Fruit fly (Drosophila melanogaster): Measurements from ENCODE around the gene CG8086.

The CG8086 gene

DNA sequence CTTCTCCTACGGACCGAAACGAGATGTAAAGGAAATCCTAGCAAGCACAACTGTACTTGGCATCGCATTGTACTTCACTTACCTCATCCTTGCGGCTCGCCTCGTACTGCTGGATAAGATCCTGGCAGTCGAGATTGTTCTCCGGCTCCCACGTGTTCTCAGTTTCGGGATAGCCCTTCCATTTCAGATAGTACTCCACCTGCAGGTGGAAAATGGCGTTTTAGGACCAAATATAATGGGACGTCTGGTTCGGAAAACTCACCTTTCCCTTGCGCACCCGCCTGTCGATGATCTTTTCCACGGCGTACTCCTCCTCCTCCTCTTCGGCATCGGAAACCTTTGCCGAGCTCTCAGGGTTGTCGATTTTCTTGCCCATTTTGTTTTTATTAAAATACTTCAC lies 46.8 kb downstream of the CG8086 start:
- TF ChIP-seq noc (tag; optimal IDR thresholded peaks at IDR 0.05), result no peak

DNA sequence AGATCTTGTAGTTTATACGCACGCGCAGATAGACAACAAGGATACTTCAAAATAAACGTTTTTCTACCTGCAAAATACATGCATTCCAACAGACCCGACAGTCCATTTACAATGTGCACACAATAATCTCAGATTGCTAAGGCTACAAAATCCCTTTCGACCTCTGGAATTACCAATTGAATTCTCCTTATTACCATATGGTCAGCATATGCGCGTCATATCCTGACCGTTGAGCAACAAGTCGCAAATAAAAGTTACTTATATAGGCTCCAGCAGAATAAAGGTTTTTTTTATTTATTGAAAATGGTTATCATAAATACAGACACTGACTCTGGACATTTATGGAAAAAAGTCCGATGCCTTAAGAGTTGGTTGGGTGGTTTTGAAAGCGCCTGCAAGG lies 47.9 kb downstream of the CG8086 start:
- no peak for TF ChIP-seq noc (tag; optimal IDR thresholded peaks at IDR 0.05)

DNA sequence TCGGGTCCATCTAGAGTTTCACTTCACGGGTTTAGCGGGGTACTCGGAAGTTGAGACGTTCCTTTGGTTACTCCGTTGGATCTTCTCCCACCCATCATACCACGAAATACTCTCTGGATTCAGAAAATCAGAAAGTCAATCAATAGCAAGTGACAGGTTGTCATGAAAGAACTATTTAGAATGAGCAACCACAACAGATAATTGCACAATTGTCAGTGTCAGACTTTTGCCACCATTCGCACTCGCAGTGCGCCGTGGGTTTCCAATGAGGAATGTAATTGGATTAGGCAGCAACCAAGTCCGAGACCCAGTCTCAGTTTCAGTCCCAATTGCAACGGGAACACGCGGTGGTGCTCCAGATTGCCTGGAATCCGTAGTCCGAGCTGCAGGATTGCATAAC lies 51.4 kb downstream of the CG8086 start, which contains the start of gene CG8419:
TSS of gene CG8419 (plus strand) at position 301 of the 400 bp plus-strand sequence.
- no peak for TF ChIP-seq noc (tag; optimal IDR thresholded peaks at IDR 0.05)

DNA sequence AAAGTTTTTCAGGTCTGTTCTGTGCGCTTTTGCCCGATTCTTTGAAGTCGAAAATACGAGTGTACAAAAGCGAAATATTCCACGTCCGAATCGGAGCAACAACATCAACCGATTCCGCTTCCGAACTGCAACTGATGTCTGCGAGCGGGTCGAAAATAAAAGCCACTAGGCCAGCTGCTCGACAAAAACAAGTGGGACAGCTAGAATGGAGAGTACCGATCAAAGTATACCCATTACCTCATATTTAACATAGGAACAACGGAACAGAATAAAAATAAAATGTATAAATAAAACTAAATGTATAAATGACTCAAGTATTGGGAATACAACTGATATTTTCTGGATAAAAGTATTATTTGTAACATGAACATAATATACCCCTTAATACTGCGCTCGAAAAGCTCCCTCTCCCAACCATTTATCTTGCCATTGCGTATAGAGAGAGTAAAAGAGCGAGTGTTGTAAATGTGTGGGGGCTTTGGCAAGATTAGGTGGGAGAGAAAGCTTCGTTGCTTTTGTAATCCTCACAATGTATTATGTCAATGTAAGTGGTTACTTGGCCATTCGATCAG lies 52.2 kb downstream of the CG8086 start, which contains the start of gene SLC5A11:
TSS of gene SLC5A11 (minus strand) at position 137 of the 572 bp plus-strand sequence.
- TF ChIP-seq noc (tag; optimal IDR thresholded peaks at IDR 0.05), result peak; percentile 98

- TF ChIP-seq noc (tag; optimal IDR thresholded peaks at IDR 0.05), result no peak
Observed at dm6 chr2L:8204366-8204765, 52.9 kb downstream of the CG8086 start.

DNA sequence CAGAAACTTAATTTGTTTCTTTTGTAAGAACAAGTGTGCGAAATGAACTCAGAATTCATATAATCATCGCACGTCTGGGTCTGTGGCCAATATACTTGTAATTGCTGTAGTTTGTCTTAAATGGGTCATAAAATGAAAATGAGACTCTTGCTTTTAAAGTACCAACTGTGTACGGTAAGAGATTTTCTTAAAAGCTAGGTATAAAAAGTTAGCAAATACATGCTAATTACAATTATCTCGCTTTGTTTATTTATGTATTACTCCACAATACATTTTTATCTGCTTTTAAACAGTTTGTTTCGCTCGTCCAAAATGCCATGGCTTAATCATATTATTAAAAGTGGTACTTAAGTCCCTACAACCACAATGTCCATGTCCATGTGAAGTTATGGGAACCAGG lies 53.6 kb downstream of the CG8086 start:
- peak; percentile 9 for TF ChIP-seq noc (tag; optimal IDR thresholded peaks at IDR 0.05)

DNA sequence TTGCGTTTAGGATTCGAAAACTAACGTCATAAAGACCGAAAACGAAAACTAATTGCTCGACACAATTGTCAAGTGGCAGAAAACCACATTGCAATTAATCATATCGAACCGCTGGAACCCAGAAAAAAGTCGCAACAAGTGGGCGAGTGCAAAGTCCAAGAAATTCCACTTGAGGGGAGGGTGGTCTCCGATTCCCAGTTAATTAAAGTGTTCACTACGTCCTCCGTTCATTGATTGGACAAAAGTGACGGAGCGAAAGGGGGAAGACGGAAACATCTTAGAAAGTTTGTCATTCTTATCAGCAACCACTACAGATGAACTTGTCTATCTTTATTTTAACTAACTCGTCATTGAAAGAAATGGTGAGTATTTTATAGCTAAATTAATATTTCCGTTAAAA lies 54.7 kb downstream of the CG8086 start:
- no peak for TF ChIP-seq noc (tag; optimal IDR thresholded peaks at IDR 0.05)

DNA sequence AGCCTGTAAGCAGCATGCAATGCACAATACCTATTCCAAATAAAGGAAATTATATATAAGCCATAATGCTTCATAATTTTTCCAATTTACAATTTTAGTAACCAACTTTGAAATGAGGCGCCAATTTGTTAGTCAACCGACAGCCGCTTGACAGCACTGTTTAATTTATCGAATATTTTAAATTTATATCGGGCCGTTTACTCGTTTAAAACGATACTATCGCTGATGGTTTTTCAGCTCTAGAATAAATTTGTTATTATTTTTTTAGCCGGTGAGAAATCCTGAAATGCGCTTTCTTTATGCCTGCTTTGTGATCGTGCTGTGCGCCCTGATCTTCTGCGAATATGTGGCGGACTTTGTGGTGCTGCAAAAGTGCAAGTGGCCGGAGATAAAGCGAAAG lies 58.5 kb downstream of the CG8086 start, which contains the start of gene PGAP5:
TSS of gene PGAP5 (plus strand) at position 126 of the 400 bp plus-strand sequence.
- TF ChIP-seq noc (tag; optimal IDR thresholded peaks at IDR 0.05), result no peak

DNA sequence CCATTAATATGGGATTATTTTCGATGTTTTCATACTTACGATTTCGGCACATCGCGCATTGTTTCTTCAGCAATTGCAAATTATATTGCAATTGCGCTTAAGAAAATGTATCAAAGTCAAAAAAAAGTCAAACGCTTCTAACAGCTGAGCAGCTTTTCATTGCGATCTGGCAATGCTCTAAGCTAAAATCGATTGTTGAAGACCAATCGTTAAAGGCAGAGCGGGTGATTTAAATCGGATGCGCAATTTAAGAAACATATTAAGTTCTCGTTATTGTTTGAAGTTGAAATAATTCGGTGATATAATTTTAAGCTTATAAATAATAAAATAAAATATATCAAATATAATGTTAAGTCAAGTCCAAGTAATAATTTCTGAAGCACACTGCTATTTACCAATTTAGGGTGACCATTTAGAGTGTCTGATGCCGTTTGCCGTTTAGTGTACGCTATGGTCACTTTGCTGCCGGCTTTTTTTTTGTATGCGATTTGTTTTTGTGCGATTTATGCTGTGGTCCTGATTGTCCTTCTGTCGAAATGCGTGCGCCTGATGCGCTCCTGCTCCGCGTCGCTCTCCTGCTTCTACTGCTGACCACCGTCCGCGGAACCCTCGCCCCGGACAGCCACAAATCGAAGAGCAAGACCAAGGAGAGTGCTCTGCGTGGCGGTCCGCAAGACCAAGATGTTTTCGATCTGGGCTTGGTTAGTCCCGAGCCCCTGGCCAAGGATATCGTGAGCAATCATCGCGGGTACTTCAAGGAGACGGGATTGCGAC lies 60.4 kb downstream of the CG8086 start, which contains the start of the genes CG8475 and CG8460:
TSS of gene CG8475 (minus strand) at position 162 of the 774 bp plus-strand sequence.
TSS of gene CG8460 (plus strand) at position 437 of the 774 bp plus-strand sequence.
- no peak for TF ChIP-seq noc (tag; optimal IDR thresholded peaks at IDR 0.05)

DNA sequence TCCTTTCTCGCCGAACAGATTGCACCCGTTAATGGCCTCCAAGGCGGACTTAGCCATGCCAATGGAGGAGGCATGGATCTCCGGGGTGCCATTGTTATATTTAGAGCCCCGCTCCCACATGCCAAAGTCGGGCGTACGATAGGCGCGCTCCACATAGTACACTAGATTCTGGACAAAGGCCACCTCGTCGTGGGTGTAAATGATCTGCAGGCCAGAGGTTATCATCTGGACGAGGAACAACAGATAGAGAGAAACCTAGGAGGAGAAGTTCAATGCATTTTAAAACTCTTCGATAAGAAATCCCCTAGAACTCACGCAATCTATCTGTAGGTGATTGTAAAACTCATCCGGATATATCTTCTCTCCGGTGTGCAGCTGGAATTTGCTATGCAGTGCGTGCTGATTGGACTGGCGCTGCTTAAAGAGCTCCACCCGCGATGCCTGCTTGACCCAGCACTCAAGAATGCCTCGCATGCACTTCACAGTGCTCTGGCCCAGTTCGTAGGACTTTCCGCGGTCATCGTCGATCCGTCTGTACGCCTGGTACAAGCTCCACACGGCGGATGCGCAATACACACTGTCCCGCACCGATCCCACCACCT lies 61.5 kb downstream of the CG8086 start:
- TF ChIP-seq noc (tag; optimal IDR thresholded peaks at IDR 0.05), result no peak
